Fruit fly (Drosophila melanogaster): ENCODE measurements around the gene CG9672.

DNA sequence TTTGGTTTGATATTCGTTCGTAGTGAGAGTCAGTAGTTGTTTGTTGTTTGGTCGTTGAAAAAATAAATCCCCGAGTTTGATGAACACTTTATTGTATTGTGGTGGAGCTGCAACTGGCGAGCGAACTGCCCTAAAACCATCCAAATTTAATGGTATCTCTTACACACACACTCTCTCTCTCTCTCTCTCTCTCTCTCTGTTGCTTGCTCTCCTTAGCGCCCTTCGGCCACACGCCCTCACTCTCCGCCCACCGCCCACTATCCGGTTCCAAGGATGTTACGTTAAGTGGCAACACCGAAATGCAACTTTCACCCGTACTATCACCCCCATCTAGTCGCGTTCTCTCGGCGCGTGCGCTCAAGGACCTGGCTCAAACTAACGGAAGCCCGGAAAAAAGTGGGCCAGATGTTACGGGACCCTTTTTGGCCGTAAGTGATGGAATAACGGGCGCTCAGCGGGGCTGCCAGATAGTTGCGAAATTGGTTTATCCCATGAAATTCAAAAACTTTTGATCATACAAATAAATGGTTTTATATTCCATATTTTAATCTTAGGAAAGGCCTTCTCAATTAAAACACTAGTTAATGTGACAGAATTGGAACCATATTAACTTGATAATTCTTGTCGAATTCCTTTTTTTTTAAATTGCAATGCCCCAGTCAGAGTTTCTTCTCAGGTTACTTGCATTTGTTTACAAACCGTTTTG is 19.1 kb downstream of the CG9672 start:
- no peak for TF ChIP-seq h (optimal IDR thresholded peaks at IDR 0.05)
- TF ChIP-seq ttk (optimal IDR thresholded peaks at IDR 0.05), result no peak
- TF ChIP-seq psq (optimal IDR thresholded peaks at IDR 0.05), result no peak
- TF ChIP-seq Myc (optimal IDR thresholded peaks at IDR 0.05), result no peak
- no peak for TF ChIP-seq Sin3A (optimal IDR thresholded peaks at IDR 0.05)
